Fruit fly (Drosophila melanogaster) whole organism, embryonic: ENCODE measurements around the gene CG14442.

ENCODE experiments used
- Antp ChIP-seq: fragments of 200-800 bp; sonication (Bioruptor generic); optimal IDR thresholded peaks from 3 replicates; lab custom pipeline; 2016; ENCODE audit warnings: missing biosample characterization, missing genetic modification characterization
- Atf3 ChIP-seq: fragments of 200-800 bp; sonication (Bioruptor generic); optimal IDR thresholded peaks from 3 replicates; lab custom pipeline; 2016; ENCODE audit warnings: missing biosample characterization, missing genetic modification characterization
- Atf6 ChIP-seq: fragments of 200-800 bp; sonication (Bioruptor generic); IDR thresholded peaks from 2 replicates; pipeline ENCODE4 v1.3.6; 2022; ENCODE audit warnings: missing biosample characterization, missing genetic modification characterization
- B-H1 ChIP-seq: fragments of 200-800 bp; sonication (Bioruptor generic); IDR thresholded peaks from 3 replicates; pipeline ENCODE4 v1.3.6; 2022; ENCODE audit warnings: missing biosample characterization, missing genetic modification characterization
- Bdp1 ChIP-seq: fragments of 200-800 bp; sonication (Bioruptor generic); optimal IDR thresholded peaks from 3 replicates; lab custom pipeline; 2016; ENCODE audit warnings: missing biosample characterization, missing genetic modification characterization
- CG10147 ChIP-seq: fragments of 200-800 bp; sonication (Bioruptor generic); optimal IDR thresholded peaks from 2 replicates; lab custom pipeline; 2019; ENCODE audit warnings: missing biosample characterization, mild to moderate bottlenecking, missing genetic modification characterization, moderate library complexity
- CG11695 ChIP-seq: fragments of 200-800 bp; sonication (Bioruptor generic); IDR thresholded peaks from 3 replicates; pipeline ENCODE4 v1.3.6; 2022; ENCODE audit warnings: missing biosample characterization, missing genetic modification characterization
- CG12155 ChIP-seq: fragments of 200-800 bp; sonication (Bioruptor generic); optimal IDR thresholded peaks from 3 replicates; lab custom pipeline; 2016; ENCODE audit warnings: missing biosample characterization, missing genetic modification characterization
- CG12744 ChIP-seq: fragments of 200-800 bp; sonication (Bioruptor generic); optimal IDR thresholded peaks from 2 replicates; lab custom pipeline; 2016; ENCODE audit warnings: missing biosample characterization, missing genetic modification characterization
- CG12942 ChIP-seq: fragments of 200-800 bp; sonication (Bioruptor generic); optimal IDR thresholded peaks from 3 replicates; lab custom pipeline; 2016; ENCODE audit warnings: missing biosample characterization, missing genetic modification characterization
- CG15011 ChIP-seq: fragments of 200-800 bp; sonication (Bioruptor generic); optimal IDR thresholded peaks from 3 replicates; lab custom pipeline; 2018; ENCODE audit warnings: missing biosample characterization, mild to moderate bottlenecking, missing genetic modification characterization
- CG16813 ChIP-seq: fragments of 200-800 bp; sonication (Bioruptor generic); IDR thresholded peaks from 3 replicates; pipeline ENCODE4 v1.3.6; 2022; ENCODE audit warnings: missing biosample characterization, missing genetic modification characterization; ENCODE audit not compliant: partially characterized antibody
- CG17568 ChIP-seq: fragments of 200-800 bp; sonication (Bioruptor generic); optimal IDR thresholded peaks from 2 replicates; lab custom pipeline; 2018; ENCODE audit warnings: missing biosample characterization, mild to moderate bottlenecking, missing genetic modification characterization, moderate library complexity
- CG18764 ChIP-seq: fragments of 200-800 bp; sonication (Bioruptor generic); optimal IDR thresholded peaks from 3 replicates; lab custom pipeline; 2016; ENCODE audit warnings: missing biosample characterization, missing genetic modification characterization
- CG30020 ChIP-seq: fragments of 200-800 bp; optimal IDR thresholded peaks from 2 replicates; lab custom pipeline; 2019; ENCODE audit warnings: missing biosample characterization, mild to moderate bottlenecking, missing genetic modification characterization, moderate library complexity
- CG34224 ChIP-seq: fragments of 200-800 bp; sonication (Bioruptor generic); IDR thresholded peaks from 3 replicates; pipeline ENCODE4 v1.3.6; 2022; ENCODE audit warnings: missing biosample characterization, missing genetic modification characterization; ENCODE audit not compliant: partially characterized antibody
- CG3995 ChIP-seq: fragments of 200-800 bp; sonication (Bioruptor generic); optimal IDR thresholded peaks from 3 replicates; lab custom pipeline; 2016; ENCODE audit warnings: missing biosample characterization, missing genetic modification characterization
- CG5180 ChIP-seq: fragments of 200-800 bp; sonication (Bioruptor generic); optimal IDR thresholded peaks from 3 replicates; lab custom pipeline; 2017; ENCODE audit warnings: missing biosample characterization, missing genetic modification characterization, mild to moderate bottlenecking, moderate library complexity, missing genetic modification reagents
- CG7357 ChIP-seq: fragments of 200-800 bp; sonication (Bioruptor generic); IDR thresholded peaks from 3 replicates; pipeline ENCODE4 v1.3.6; 2022; ENCODE audit warnings: missing biosample characterization, missing genetic modification characterization
- CG7987 ChIP-seq: fragments of 200-800 bp; sonication (Bioruptor generic); optimal IDR thresholded peaks from 2 replicates; lab custom pipeline; 2018; ENCODE audit warnings: missing biosample characterization, mild to moderate bottlenecking, missing genetic modification characterization, moderate library complexity
- CG9609 ChIP-seq: fragments of 200-800 bp; sonication (Bioruptor generic); optimal IDR thresholded peaks from 3 replicates; lab custom pipeline; 2016; ENCODE audit warnings: missing biosample characterization, missing genetic modification characterization
- Camta ChIP-seq: fragments of 200-800 bp; sonication (Bioruptor generic); optimal IDR thresholded peaks from 2 replicates; lab custom pipeline; 2016; ENCODE audit warnings: missing biosample characterization, missing genetic modification characterization
- CoRest ChIP-seq: fragments of 200-800 bp; sonication (Bioruptor generic); optimal IDR thresholded peaks from 3 replicates; lab custom pipeline; 2018; ENCODE audit warnings: missing biosample characterization, mild to moderate bottlenecking, missing genetic modification characterization, moderate library complexity
- Dip2 ChIP-seq: fragments of 200-800 bp; sonication (Bioruptor generic); IDR thresholded peaks from 2 replicates; pipeline ENCODE4 v1.3.6; 2022; ENCODE audit warnings: missing biosample characterization, missing genetic modification characterization
- E2f2 ChIP-seq: fragments of 200-800 bp; sonication (Bioruptor generic); IDR thresholded peaks from 2 replicates; pipeline ENCODE4 v1.3.6; 2022; ENCODE audit warnings: missing biosample characterization, missing genetic modification characterization
- Ets97D ChIP-seq: fragments of 200-800 bp; sonication (Bioruptor generic); optimal IDR thresholded peaks from 3 replicates; lab custom pipeline; 2016; ENCODE audit warnings: missing biosample characterization, missing genetic modification characterization
- Fer2 ChIP-seq: fragments of 200-800 bp; sonication (Bioruptor generic); optimal IDR thresholded peaks from 2 replicates; lab custom pipeline; 2018; ENCODE audit warnings: missing biosample characterization, mild to moderate bottlenecking, missing genetic modification characterization, moderate library complexity
- HLH54F ChIP-seq: fragments of 200-800 bp; sonication (Bioruptor generic); optimal IDR thresholded peaks from 3 replicates; lab custom pipeline; 2016; ENCODE audit warnings: missing biosample characterization, missing genetic modification characterization
- Hr51 ChIP-seq, 2 experiments: fragments of 200-800 bp; sonication (Bioruptor generic); optimal IDR thresholded peaks; 2 replicates in 1 of 2; 3 replicates in 1 of 2; lab custom pipeline; 2016 to 2018; ENCODE audit warnings: missing biosample characterization in 2 of 2, missing genetic modification characterization in 2 of 2, mild to moderate bottlenecking in 1 of 2, moderate library complexity in 1 of 2
- Hsf ChIP-seq: fragments of 200-800 bp; sonication (Bioruptor generic); optimal IDR thresholded peaks from 3 replicates; lab custom pipeline; 2016; ENCODE audit warnings: missing biosample characterization, missing genetic modification characterization
- Optix ChIP-seq: fragments of 200-800 bp; sonication (Bioruptor generic); IDR thresholded peaks from 3 replicates; pipeline ENCODE4 v1.3.6; 2022; ENCODE audit warnings: missing biosample characterization, missing genetic modification characterization
- Scr ChIP-seq: fragments of 200-800 bp; sonication (Bioruptor generic); IDR thresholded peaks from 2 replicates; pipeline ENCODE4 v1.3.6; 2022; ENCODE audit warnings: missing biosample characterization, missing genetic modification characterization; ENCODE audit not compliant: partially characterized antibody
- Sry-δ ChIP-seq: fragments of 200-800 bp; sonication (Bioruptor generic); optimal IDR thresholded peaks from 2 replicates; lab custom pipeline; 2016; ENCODE audit warnings: missing biosample characterization, missing genetic modification characterization
- Vsx1 ChIP-seq: fragments of 200-800 bp; sonication (Bioruptor generic); optimal IDR thresholded peaks from 2 replicates; lab custom pipeline; 2017; ENCODE audit warnings: missing biosample characterization, mild to moderate bottlenecking, missing genetic modification characterization, missing genetic modification reagents
- aop ChIP-seq: fragments of 200-800 bp; sonication (Bioruptor generic); IDR thresholded peaks from 2 replicates; pipeline ENCODE4 v1.3.6; 2022; ENCODE audit warnings: missing biosample characterization, missing genetic modification characterization
- crol ChIP-seq: fragments of 200-800 bp; sonication (Bioruptor generic); IDR thresholded peaks from 2 replicates; pipeline ENCODE4 v1.3.6; 2022; ENCODE audit warnings: missing biosample characterization, missing genetic modification characterization
- eve ChIP-seq, 2 experiments: fragments of >200 bp; optimal IDR thresholded peaks; 2 replicates each; lab custom pipeline; 2017; ENCODE audit warnings: missing biosample characterization in 2 of 2, missing genetic modification characterization in 2 of 2
- exex ChIP-seq: fragments of 200-800 bp; sonication (Bioruptor generic); optimal IDR thresholded peaks from 4 replicates; lab custom pipeline; 2018; ENCODE audit warnings: missing biosample characterization, mild to moderate bottlenecking, missing genetic modification characterization, moderate library complexity
- fd3F ChIP-seq: fragments of 200-800 bp; sonication (Bioruptor generic); optimal IDR thresholded peaks from 2 replicates; lab custom pipeline; 2018; ENCODE audit warnings: missing biosample characterization, mild to moderate bottlenecking, missing genetic modification characterization, moderate library complexity
- gfzf ChIP-seq: fragments of 200-800 bp; sonication (Bioruptor generic); optimal IDR thresholded peaks from 2 replicates; lab custom pipeline; 2016; ENCODE audit warnings: missing biosample characterization, mild to moderate bottlenecking, missing genetic modification characterization, moderate library complexity
- ham ChIP-seq: fragments of 200-800 bp; sonication (Bioruptor generic); IDR thresholded peaks from 2 replicates; pipeline ENCODE4 v1.3.6; 2022; ENCODE audit warnings: missing biosample characterization, missing genetic modification characterization
- ind ChIP-seq: fragments of 200-800 bp; sonication (Bioruptor generic); optimal IDR thresholded peaks from 3 replicates; lab custom pipeline; 2016; ENCODE audit warnings: missing biosample characterization, missing genetic modification characterization
- jigr1 ChIP-seq: fragments of 200-800 bp; sonication (Bioruptor generic); IDR thresholded peaks from 3 replicates; pipeline ENCODE4 v1.3.6; 2022; ENCODE audit warnings: missing biosample characterization, missing genetic modification characterization
- kah ChIP-seq: fragments of 200-800 bp; sonication (Bioruptor generic); optimal IDR thresholded peaks from 2 replicates; lab custom pipeline; 2018; ENCODE audit warnings: missing biosample characterization, mild to moderate bottlenecking, missing genetic modification characterization
- org-1 ChIP-seq: fragments of 200-800 bp; sonication (Bioruptor generic); optimal IDR thresholded peaks from 2 replicates; lab custom pipeline; 2017; ENCODE audit warnings: missing biosample characterization, missing genetic modification characterization
- pum ChIP-seq: fragments of 200-800 bp; sonication (Bioruptor generic); optimal IDR thresholded peaks from 2 replicates; lab custom pipeline; 2016; ENCODE audit warnings: missing biosample characterization, missing genetic modification characterization
- seq ChIP-seq: fragments of 200-800 bp; sonication (Bioruptor generic); IDR thresholded peaks from 2 replicates; pipeline ENCODE4 v1.3.6; 2022; ENCODE audit warnings: missing biosample characterization, missing genetic modification characterization
- so ChIP-seq: fragments of 200-800 bp; sonication (Bioruptor generic); IDR thresholded peaks from 3 replicates; pipeline ENCODE4 v1.3.6; 2022; ENCODE audit warnings: missing biosample characterization, missing genetic modification characterization
- trh ChIP-seq: fragments of 200-800 bp; sonication (Bioruptor generic); optimal IDR thresholded peaks from 2 replicates; lab custom pipeline; 2016; ENCODE audit warnings: missing biosample characterization, missing genetic modification characterization
- unc-4 ChIP-seq: fragments of 200-800 bp; sonication (Bioruptor generic); IDR thresholded peaks from 2 replicates; pipeline ENCODE4 v1.3.6; 2022; ENCODE audit warnings: missing biosample characterization, missing genetic modification characterization; ENCODE audit not compliant: partially characterized antibody
- zfh2 ChIP-seq: fragments of 200-800 bp; sonication (Bioruptor generic); optimal IDR thresholded peaks from 2 replicates; lab custom pipeline; 2016; ENCODE audit warnings: missing biosample characterization, missing genetic modification characterization

CG14442 gene

dm6 chrX:6711295-6711694 is 16.5 kb upstream of the CG14442 start (continued):
- TF ChIP-seq Vsx1 (GFP tag; lab: Kevin White, UChicago), result peak; percentile 35
- peak; percentile 72 for TF ChIP-seq CG5180 (GFP tag; lab: Kevin White, UChicago)
- TF ChIP-seq Optix (GFP tag; lab: Robert Waterston, UW), result peak; percentile 72
- peak; percentile 80 for TF ChIP-seq CG11695 (GFP tag; lab: Robert Waterston, UW)
- peak; percentile 71 for TF ChIP-seq pum
- TF ChIP-seq Bdp1 (GFP tag; lab: Kevin White, UChicago), result peak; percentile 57
- TF ChIP-seq Fer2 (tag; lab: Kevin White, UChicago), result peak; percentile 40
- no peak for TF ChIP-seq trh
- peak; percentile 81 for TF ChIP-seq Hsf (GFP tag; lab: Kevin White, UChicago)
- peak; percentile 81 for TF ChIP-seq CoRest (tag; lab: Kevin White, UChicago)
- TF ChIP-seq ind (GFP tag; lab: Kevin White, UChicago), result peak; percentile 80
- peak; percentile 89 for TF ChIP-seq org-1 (GFP tag; lab: Kevin White, UChicago)
- TF ChIP-seq crol (GFP tag; lab: Robert Waterston, UW), result no peak; the same call in 1 of the 2 replicates
- TF ChIP-seq CG17568, result peak; percentile 37
- no peak for TF ChIP-seq gfzf (GFP tag; lab: Kevin White, UChicago)
- TF ChIP-seq Sry-δ, result peak; percentile 28
- peak; percentile 79; the same call in 2 of the 3 replicates for TF ChIP-seq so
- peak; percentile 30; the same call in 1 of the 3 replicates for TF ChIP-seq CG7357 (GFP tag; lab: Robert Waterston, UW)
- no peak for TF ChIP-seq aop (GFP tag; lab: Robert Waterston, UW)
- TF ChIP-seq Camta (GFP tag; lab: Kevin White, UChicago), result peak; percentile 74
- peak; percentile 49 for TF ChIP-seq CG12942
- peak; percentile 73 for TF ChIP-seq Atf6 (GFP tag; lab: Robert Waterston, UW)
- TF ChIP-seq Scr, result no peak
- peak; percentile 20 for TF ChIP-seq Ets97D
- TF ChIP-seq Atf3, result peak; percentile 66
- peak; percentile 7 for TF ChIP-seq CG30020 (tag; lab: Kevin White, UChicago)
- peak; percentile 64 for TF ChIP-seq CG12155
- no peak for TF ChIP-seq ham (GFP tag; lab: Robert Waterston, UW)
- peak; percentile 30 for TF ChIP-seq kah
- TF ChIP-seq CG3995 (GFP tag; lab: Kevin White, UChicago), result no peak
- no peak for TF ChIP-seq unc-4 (GFP tag; lab: Robert Waterston, UW)
- TF ChIP-seq CG18764 (GFP tag; lab: Kevin White, UChicago), result peak; percentile 58
- TF ChIP-seq exex (tag; lab: Kevin White, UChicago), result peak; percentile 37
- TF ChIP-seq CG9609, result peak; percentile 73
- TF ChIP-seq zfh2 (GFP tag; lab: Kevin White, UChicago), result peak; percentile 66
- TF ChIP-seq CG7987 (GFP tag; lab: Kevin White, UChicago), result peak; percentile 47
- no peak for TF ChIP-seq Dip2 (GFP tag; lab: Robert Waterston, UW)
- TF ChIP-seq CG12744, result peak; percentile 63
- TF ChIP-seq eve (GFP tag; optimal IDR thresholded peaks at IDR 0.05; lab: Kevin White, UChicago), result peak in 1 of 2 experiments; percentile 90
- peak; percentile 73 for TF ChIP-seq HLH54F (GFP tag; lab: Kevin White, UChicago)
- peak; percentile 67 for TF ChIP-seq B-H1 (GFP tag; lab: Robert Waterston, UW)
- peak; percentile 84 for TF ChIP-seq Antp (GFP tag; lab: Kevin White, UChicago)
- TF ChIP-seq CG16813 (GFP tag; lab: Robert Waterston, UW), result no peak
- peak; percentile 61 for TF ChIP-seq E2f2 (GFP tag; lab: Robert Waterston, UW)
- peak; percentile 62 for TF ChIP-seq CG15011 (GFP tag; lab: Kevin White, UChicago)
- TF ChIP-seq Hr51 (GFP tag; optimal IDR thresholded peaks at IDR 0.05; lab: Kevin White, UChicago), result peak; percentile 61 to 85
- peak; percentile 25; the same call in 1 of the 3 replicates for TF ChIP-seq jigr1 (GFP tag; lab: Robert Waterston, UW)
- no peak for TF ChIP-seq CG34224 (GFP tag; lab: Robert Waterston, UW)
- TF ChIP-seq fd3F (GFP tag; lab: Kevin White, UChicago), result peak; percentile 65
- peak; percentile 49 for TF ChIP-seq CG10147 (GFP tag; lab: Kevin White, UChicago)
- peak; percentile 81 for TF ChIP-seq seq (GFP tag; lab: Robert Waterston, UW)
